Fruit fly (Drosophila melanogaster) whole organism, adult: Measurements from ENCODE around the gene CG6431.

Source experiments
- CG11617 ChIP-seq: fragments of 200-800 bp; sonication (Bioruptor generic); optimal IDR thresholded peaks from 2 replicates; lab custom pipeline; 2017; ENCODE audit warnings: mild to moderate bottlenecking, missing biosample characterization, missing genetic modification reagents, missing genetic modification characterization
- CG12768 ChIP-seq: fragments of 200-800 bp; sonication (Bioruptor generic); optimal IDR thresholded peaks from 2 replicates; lab custom pipeline; 2017; ENCODE audit warnings: missing biosample characterization, missing genetic modification characterization, mild to moderate bottlenecking, moderate library complexity, missing genetic modification reagents
- CG14711 ChIP-seq: fragments of 200-800 bp; sonication (Bioruptor generic); optimal IDR thresholded peaks from 2 replicates; lab custom pipeline; 2018; ENCODE audit warnings: missing biosample characterization, mild to moderate bottlenecking, missing genetic modification characterization, moderate library complexity
- CG1620 ChIP-seq: fragments of 200-800 bp; sonication (Bioruptor generic); optimal IDR thresholded peaks from 2 replicates; lab custom pipeline; 2016; ENCODE audit warnings: missing biosample characterization, missing genetic modification characterization
- CG33017 ChIP-seq: fragments of 200-800 bp; sonication (Bioruptor generic); optimal IDR thresholded peaks from 2 replicates; lab custom pipeline; 2018; ENCODE audit warnings: missing biosample characterization, mild to moderate bottlenecking, missing genetic modification characterization, moderate library complexity
- CG5204 ChIP-seq: fragments of 200-800 bp; sonication (Bioruptor generic); optimal IDR thresholded peaks from 2 replicates; lab custom pipeline; 2016; ENCODE audit warnings: missing biosample characterization, missing genetic modification characterization
- CG7045 ChIP-seq: fragments of 200-800 bp; sonication (Bioruptor generic); optimal IDR thresholded peaks from 2 replicates; lab custom pipeline; 2017; ENCODE audit warnings: missing biosample characterization, mild to moderate bottlenecking, missing genetic modification characterization
- CG7101 ChIP-seq: fragments of 200-800 bp; sonication (Bioruptor generic); optimal IDR thresholded peaks from 2 replicates; lab custom pipeline; 2018; ENCODE audit warnings: missing biosample characterization, mild to moderate bottlenecking, missing genetic modification characterization, moderate library complexity
- Clk ChIP-seq: fragments of 200-800 bp; sonication (Bioruptor generic); optimal IDR thresholded peaks from 2 replicates; lab custom pipeline; 2017; ENCODE audit warnings: missing biosample characterization, missing genetic modification characterization
- Crg-1 ChIP-seq: fragments of 200-800 bp; sonication (Bioruptor generic); optimal IDR thresholded peaks from 2 replicates; lab custom pipeline; 2016; ENCODE audit warnings: missing biosample characterization, missing genetic modification characterization
- Hr96 ChIP-seq: fragments of 200-800 bp; sonication (Bioruptor generic); optimal IDR thresholded peaks from 2 replicates; lab custom pipeline; 2016; ENCODE audit warnings: missing biosample characterization, missing genetic modification characterization
- Mnt ChIP-seq: fragments of 200-800 bp; sonication (Bioruptor generic); optimal IDR thresholded peaks from 2 replicates; lab custom pipeline; 2016; ENCODE audit warnings: missing biosample characterization, mild to moderate bottlenecking, missing genetic modification characterization
- bab1 ChIP-seq: fragments of 200-800 bp; sonication (Bioruptor generic); optimal IDR thresholded peaks from 3 replicates; lab custom pipeline; 2019; ENCODE audit warnings: missing biosample characterization, mild to moderate bottlenecking, missing genetic modification characterization, moderate library complexity
- cic ChIP-seq: fragments of 200-800 bp; sonication (Bioruptor generic); optimal IDR thresholded peaks from 2 replicates; lab custom pipeline; 2017; ENCODE audit warnings: missing biosample characterization, mild to moderate bottlenecking, missing genetic modification characterization, moderate library complexity
- cnc ChIP-seq, 2 experiments: fragments of >200 bp; optimal IDR thresholded peaks; 2 replicates each; lab custom pipeline; 2017
- kay ChIP-seq: fragments of 200-800 bp; sonication (Bioruptor generic); peaks from one replicate; lab custom pipeline; 2016; ENCODE audit warnings: missing biosample characterization, missing genetic modification characterization, borderline replicate concordance
- ovo ChIP-seq: fragments of 200-800 bp; sonication (Bioruptor generic); optimal IDR thresholded peaks from 2 replicates; lab custom pipeline; 2016; ENCODE audit warnings: missing biosample characterization, missing genetic modification characterization
- pad ChIP-seq: fragments of 200-800 bp; sonication (Bioruptor generic); optimal IDR thresholded peaks from 3 replicates; lab custom pipeline; 2017; ENCODE audit warnings: missing biosample characterization, missing genetic modification characterization, mild to moderate bottlenecking, moderate library complexity, missing genetic modification reagents
- tj ChIP-seq: fragments of 200-800 bp; sonication (Bioruptor generic); optimal IDR thresholded peaks from 3 replicates; lab custom pipeline; 2017; ENCODE audit warnings: missing biosample characterization, mild to moderate bottlenecking, missing genetic modification characterization, moderate library complexity
- toe ChIP-seq: fragments of 200-800 bp; sonication (Bioruptor generic); optimal IDR thresholded peaks from 2 replicates; lab custom pipeline; 2016; ENCODE audit warnings: missing biosample characterization, missing genetic modification characterization

CG6431 gene

DNA sequence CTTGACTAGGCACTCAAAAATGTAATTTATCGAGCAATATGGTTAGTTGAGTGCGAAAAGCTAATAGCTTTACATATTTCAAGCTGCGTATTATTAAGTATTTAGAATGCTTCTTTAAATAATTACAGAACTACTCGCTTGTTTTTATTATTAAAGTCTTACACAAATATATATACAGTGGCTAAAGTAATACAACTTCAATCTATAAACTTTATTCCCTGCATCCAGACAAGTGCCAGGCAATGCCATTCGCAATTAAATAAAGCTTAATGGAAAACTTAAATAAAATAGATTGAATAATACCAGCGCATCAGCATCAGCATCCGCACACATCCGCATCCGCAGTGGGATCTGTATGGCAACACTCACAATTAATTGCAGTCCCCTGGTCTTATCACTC is 17.7 kb upstream of the CG6431 start:
- TF ChIP-seq CG33017 (no peak), CG5204 (no peak), cnc (optimal IDR thresholded peaks at IDR 0.05; lab: Kevin White, UChicago) (no peak), Mnt (GFP tag; lab: Kevin White, UChicago) (no peak), tj (GFP tag; lab: Kevin White, UChicago) (no peak), Hr96 (GFP tag; lab: Kevin White, UChicago) (no peak), CG1620 (GFP tag; lab: Kevin White, UChicago) (no peak), Clk (no peak), CG14711 (tag; lab: Kevin White, UChicago) (no peak)

dm6 chr2L:10708089-10708488 is 15.9 kb upstream of the CG6431 start:
- TF ChIP-seq CG1620 (GFP tag; lab: Kevin White, UChicago) (no peak), kay (no peak), bab1 (GFP tag; lab: Kevin White, UChicago) (no peak), CG7101 (no peak), CG14711 (tag; lab: Kevin White, UChicago) (no peak), CG11617 (GFP tag; lab: Kevin White, UChicago) (no peak), Clk (no peak), ovo (GFP tag; lab: Kevin White, UChicago) (no peak), pad (no peak), CG12768 (GFP tag; lab: Kevin White, UChicago) (no peak), tj (GFP tag; lab: Kevin White, UChicago) (no peak), cnc (optimal IDR thresholded peaks at IDR 0.05; lab: Kevin White, UChicago) (no peak), CG33017 (no peak), Mnt (GFP tag; lab: Kevin White, UChicago) (no peak), CG5204 (no peak)

dm6 chr2L:10709353-10709752 is 14.7 kb upstream of the CG6431 start, which contains the start of gene Lip2:
Gene Lip2 (minus strand): TSS chr2L:10709453.
- TF ChIP-seq CG5204 (no peak), kay (peak; percentile 17)

- TF ChIP-seq CG11617 (GFP tag; lab: Kevin White, UChicago) (no peak), Hr96 (GFP tag; lab: Kevin White, UChicago) (no peak), CG7101 (no peak), pad (no peak), CG12768 (GFP tag; lab: Kevin White, UChicago) (no peak)
Measured at dm6 chr2L:10711221-10711620, 12.8 kb upstream of the CG6431 start.

dm6 chr2L:10721535-10721934 is 2.5 kb upstream of the CG6431 start:
- TF ChIP-seq CG7045 (GFP tag; lab: Kevin White, UChicago) (no peak), kay (no peak), CG5204 (no peak), cic (no peak), cnc (optimal IDR thresholded peaks at IDR 0.05; lab: Kevin White, UChicago) (no peak), bab1 (GFP tag; lab: Kevin White, UChicago) (no peak), toe (no peak), CG14711 (tag; lab: Kevin White, UChicago) (no peak), Mnt (GFP tag; lab: Kevin White, UChicago) (no peak), pad (no peak), CG11617 (GFP tag; lab: Kevin White, UChicago) (no peak), Hr96 (GFP tag; lab: Kevin White, UChicago) (no peak), ovo (GFP tag; lab: Kevin White, UChicago) (no peak), CG1620 (GFP tag; lab: Kevin White, UChicago) (no peak), Clk (no peak), tj (GFP tag; lab: Kevin White, UChicago) (no peak), Crg-1 (GFP tag; lab: Kevin White, UChicago) (no peak)

dm6 chr2L:10728751-10729150 is 4.7 kb downstream of the CG6431 start, which contains the start of gene CG6443:
Gene CG6443 (plus strand): TSS chr2L:10728978.
- peak; percentile 22 for TF ChIP-seq bab1 (GFP tag; lab: Kevin White, UChicago)
- TF ChIP-seq kay, result no peak
- no peak for TF ChIP-seq Mnt (GFP tag; lab: Kevin White, UChicago)
- no peak for TF ChIP-seq toe
- no peak for TF ChIP-seq CG33017
- no peak for TF ChIP-seq CG12768 (GFP tag; lab: Kevin White, UChicago)

DNA sequence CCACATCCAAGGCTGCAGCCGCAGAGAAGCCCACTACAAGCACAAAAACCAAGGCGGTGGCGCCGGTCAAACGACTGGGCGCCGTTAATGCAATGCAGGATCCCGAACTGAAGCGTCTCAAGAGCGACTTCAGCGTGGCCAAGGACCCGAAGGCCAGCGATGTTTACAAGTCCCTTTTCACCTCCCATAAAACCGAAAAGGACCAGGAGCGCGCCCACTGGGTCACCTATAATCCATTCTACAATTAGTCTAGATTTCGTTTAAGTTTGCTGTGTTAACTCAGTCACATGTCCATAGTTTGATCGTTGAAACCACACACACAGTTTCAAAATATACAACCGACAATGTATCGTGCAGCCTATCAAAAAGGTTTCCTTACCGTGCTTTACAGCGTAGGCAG is 6.0 kb downstream of the CG6431 start, which contains the start of gene CG17118:
TSS of gene CG17118 (plus strand) at position 301 of the 400 bp plus-strand sequence.
- no peak for TF ChIP-seq CG11617 (GFP tag; lab: Kevin White, UChicago)
- TF ChIP-seq Crg-1 (GFP tag; lab: Kevin White, UChicago), result no peak
- no peak for TF ChIP-seq CG1620 (GFP tag; lab: Kevin White, UChicago)
- no peak for TF ChIP-seq CG7101
- no peak for TF ChIP-seq CG7045 (GFP tag; lab: Kevin White, UChicago)
- TF ChIP-seq tj (GFP tag; lab: Kevin White, UChicago), result no peak
- TF ChIP-seq toe, result no peak
- no peak for TF ChIP-seq CG14711 (tag; lab: Kevin White, UChicago)
- no peak for TF ChIP-seq Hr96 (GFP tag; lab: Kevin White, UChicago)
- TF ChIP-seq Clk, result no peak
- no peak for TF ChIP-seq bab1 (GFP tag; lab: Kevin White, UChicago)
- no peak for TF ChIP-seq CG33017
- no peak for TF ChIP-seq Mnt (GFP tag; lab: Kevin White, UChicago)
- no peak for TF ChIP-seq kay
- no peak for TF ChIP-seq cic
- TF ChIP-seq ovo (GFP tag; lab: Kevin White, UChicago), result no peak
- no peak for TF ChIP-seq pad
- TF ChIP-seq CG5204, result no peak
- TF ChIP-seq CG12768 (GFP tag; lab: Kevin White, UChicago), result no peak
- TF ChIP-seq cnc (optimal IDR thresholded peaks at IDR 0.05; lab: Kevin White, UChicago), result no peak
